Fruit fly (Drosophila melanogaster): ENCODE measurements around the gene dbf.

dbf gene

DNA sequence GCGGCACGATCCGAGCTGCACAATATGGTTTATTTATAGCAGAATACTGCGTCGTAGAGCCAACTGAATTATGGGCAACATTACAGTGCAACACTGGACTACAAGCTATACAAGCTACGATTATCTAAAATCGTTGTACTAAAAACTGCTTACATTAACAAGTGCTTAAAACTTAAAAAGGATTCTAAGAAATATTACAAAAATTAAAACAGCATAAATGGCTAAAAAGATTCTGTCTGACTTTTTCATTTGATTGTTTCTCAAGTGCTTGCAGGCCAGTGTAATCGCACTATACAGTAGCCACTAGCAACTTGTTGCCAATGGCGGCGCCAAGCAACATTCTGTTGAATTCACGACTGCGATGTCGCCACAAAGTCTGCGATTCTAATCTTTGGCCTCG lies 34.6 kb upstream of the dbf start (continued):
- TF ChIP-seq CG8319 (GFP tag; optimal IDR thresholded peaks at IDR 0.05) (peak; percentile 60), net (GFP tag; optimal IDR thresholded peaks at IDR 0.05) (peak; percentile 86), dac (GFP tag; optimal IDR thresholded peaks at IDR 0.05) (peak; percentile 71), CG34406 (GFP tag; optimal IDR thresholded peaks at IDR 0.05) (peak; percentile 71), CG11762 (GFP tag; optimal IDR thresholded peaks at IDR 0.05; ENCODE audit: insufficient read depth) (peak; percentile 77), CG11902 (GFP tag; optimal IDR thresholded peaks at IDR 0.05) (peak; percentile 31), fd85E (GFP tag; optimal IDR thresholded peaks at IDR 0.05) (peak; percentile 15), Hr38 (GFP tag; optimal IDR thresholded peaks at IDR 0.05) (no peak), achi (GFP tag; optimal IDR thresholded peaks at IDR 0.05) (peak; percentile 84), Blimp-1 (GFP tag; optimal IDR thresholded peaks at IDR 0.05) (no peak), Hr39 (GFP tag; optimal IDR thresholded peaks at IDR 0.05) (peak; percentile 53), CG32006 (GFP tag; optimal IDR thresholded peaks at IDR 0.05) (peak; percentile 88), Ets21C (GFP tag; optimal IDR thresholded peaks at IDR 0.05) (peak; percentile 19)

DNA sequence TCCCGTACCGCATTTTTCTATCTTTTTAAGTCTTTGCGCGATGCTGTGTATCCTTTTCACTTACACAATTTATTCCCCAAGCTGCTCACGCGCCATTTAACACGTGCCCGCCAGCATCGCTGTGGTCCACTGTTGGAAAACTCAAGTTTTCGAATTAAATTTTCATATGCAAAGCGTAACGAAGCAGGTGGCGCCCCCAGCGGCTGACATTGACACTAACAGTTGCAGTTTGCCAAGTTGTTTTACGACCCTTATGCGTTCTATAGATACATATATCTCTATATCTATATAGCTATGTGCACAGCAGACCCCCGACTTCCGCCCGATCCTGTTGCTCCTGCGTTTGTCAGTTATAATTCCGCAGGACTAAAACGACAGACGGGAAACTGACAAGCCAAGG lies 25.5 kb upstream of the dbf start:
- TF ChIP-seq CG10669 (GFP tag; optimal IDR thresholded peaks at IDR 0.05), result no peak
- TF ChIP-seq Sox14 (GFP tag; optimal IDR thresholded peaks at IDR 0.05), result no peak
- TF ChIP-seq dac (GFP tag; optimal IDR thresholded peaks at IDR 0.05), result no peak
- no peak for TF ChIP-seq Eip78C (GFP tag)
- no peak for TF ChIP-seq Ets96B (tag; optimal IDR thresholded peaks at IDR 0.05)
- TF ChIP-seq Gug (GFP tag; IDR thresholded peaks at IDR 0.05), result no peak
- TF ChIP-seq ss (GFP tag; optimal IDR thresholded peaks at IDR 0.05), result no peak
- TF ChIP-seq CG31627 (GFP tag; optimal IDR thresholded peaks at IDR 0.05), result no peak
- no peak for TF ChIP-seq CG32006 (GFP tag; optimal IDR thresholded peaks at IDR 0.05)
- TF ChIP-seq fd85E (GFP tag; optimal IDR thresholded peaks at IDR 0.05), result no peak
- TF ChIP-seq CG15336 (GFP tag; IDR thresholded peaks at IDR 0.05), result no peak
- no peak for TF ChIP-seq cyc (GFP tag; optimal IDR thresholded peaks at IDR 0.05)
- no peak for TF ChIP-seq eg (GFP tag; IDR thresholded peaks at IDR 0.05)
- TF ChIP-seq Hr4 (GFP tag; optimal IDR thresholded peaks at IDR 0.05), result no peak
- TF ChIP-seq Eip93F (GFP tag; optimal IDR thresholded peaks at IDR 0.05), result no peak
- no peak for TF ChIP-seq CG11762 (GFP tag; optimal IDR thresholded peaks at IDR 0.05; ENCODE audit: insufficient read depth)
- no peak for TF ChIP-seq CG6792 (GFP tag; optimal IDR thresholded peaks at IDR 0.05)
- no peak for TF ChIP-seq CG16779 (tag; optimal IDR thresholded peaks at IDR 0.05)
- TF ChIP-seq esn (GFP tag; optimal IDR thresholded peaks at IDR 0.05), result no peak
- TF ChIP-seq Blimp-1 (GFP tag; optimal IDR thresholded peaks at IDR 0.05), result no peak

DNA sequence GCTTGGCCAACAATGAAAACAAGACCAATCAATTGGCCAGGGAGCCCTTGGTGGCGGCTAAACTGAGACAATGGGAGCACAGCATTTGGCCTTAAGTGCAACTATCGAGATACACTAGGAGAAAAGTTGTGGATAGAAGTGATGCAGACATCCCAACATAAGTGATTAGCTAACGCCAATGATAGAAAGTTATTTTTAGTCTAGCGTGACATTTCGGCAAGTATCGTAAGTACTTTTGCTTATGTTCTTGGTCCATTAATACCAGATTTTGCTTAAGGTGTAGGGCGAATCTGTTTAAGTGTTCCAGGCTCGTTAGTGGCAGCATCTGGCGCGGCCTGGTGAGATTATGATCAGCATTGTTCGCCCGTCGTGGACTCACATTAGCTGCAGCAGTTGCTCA lies 18.7 kb upstream of the dbf start:
- TF ChIP-seq CG6276 (GFP tag; optimal IDR thresholded peaks at IDR 0.05) (no peak), pdm3 (GFP tag; optimal IDR thresholded peaks at IDR 0.05) (peak; percentile 16), acj6 (GFP tag; optimal IDR thresholded peaks at IDR 0.05) (peak; percentile 5), Hr39 (GFP tag; optimal IDR thresholded peaks at IDR 0.05) (peak; percentile 19), OdsH (GFP tag; optimal IDR thresholded peaks at IDR 0.05) (peak; percentile 21), ss (GFP tag; optimal IDR thresholded peaks at IDR 0.05) (peak in 1 of 2 experiments; percentile 20), dac (GFP tag; optimal IDR thresholded peaks at IDR 0.05) (no peak), Met (GFP tag; optimal IDR thresholded peaks at IDR 0.05) (peak; percentile 43), salr (GFP tag; optimal IDR thresholded peaks at IDR 0.05) (peak in 1 of 2 experiments; percentile 7), Eip78C (GFP tag) (peak; percentile 84), CG1621 (tag; optimal IDR thresholded peaks at IDR 0.05) (peak; percentile 27), CG6792 (GFP tag; optimal IDR thresholded peaks at IDR 0.05) (peak; percentile 19), topi (GFP tag; optimal IDR thresholded peaks at IDR 0.05) (peak; percentile 14), Eip93F (GFP tag; optimal IDR thresholded peaks at IDR 0.05) (no peak), achi (GFP tag; optimal IDR thresholded peaks at IDR 0.05) (peak; percentile 27), spab (GFP tag; optimal IDR thresholded peaks at IDR 0.05) (peak; percentile 16), CG10669 (GFP tag; optimal IDR thresholded peaks at IDR 0.05) (peak; percentile 36), Sox14 (GFP tag; optimal IDR thresholded peaks at IDR 0.05) (peak; percentile 16), CG3919 (GFP tag; optimal IDR thresholded peaks at IDR 0.05) (peak; percentile 46), vri (GFP tag; optimal IDR thresholded peaks at IDR 0.05) (no peak), CG34406 (GFP tag; optimal IDR thresholded peaks at IDR 0.05) (peak; percentile 23), lz (GFP tag; optimal IDR thresholded peaks at IDR 0.05) (peak; percentile 15), Sox15 (GFP tag; optimal IDR thresholded peaks at IDR 0.05) (peak; percentile 12), fd59A (GFP tag; optimal IDR thresholded peaks at IDR 0.05) (peak; percentile 0), Eip75B (GFP tag; optimal IDR thresholded peaks at IDR 0.05) (peak; percentile 14), CG4318 (GFP tag; optimal IDR thresholded peaks at IDR 0.05) (no peak), CG6163 (GFP tag; IDR thresholded peaks at IDR 0.05) (peak; percentile 58; the same call in 1 of the 3 replicates), cyc (GFP tag; optimal IDR thresholded peaks at IDR 0.05) (peak; percentile 38), CG16779 (tag; optimal IDR thresholded peaks at IDR 0.05) (no peak), CG11294 (GFP tag; IDR thresholded peaks at IDR 0.05) (no peak), svp (GFP tag) (peak; percentile 54)
